Worm (Caenorhabditis elegans) whole organism, L4 larva: ENCODE results near the gene C31H1.5.

ENCODE experiments used
- F37D6.2 ChIP-seq: sonication (generic microtip); optimal IDR thresholded peaks from 2 replicates; lab custom pipeline; 2016; ENCODE audit warnings: mild to moderate bottlenecking, missing genetic modification characterization, missing compliant biosample characterization
- F49E8.2 ChIP-seq: sonication (generic microtip); optimal IDR thresholded peaks from 2 replicates; lab custom pipeline; 2016; ENCODE audit warnings: missing compliant biosample characterization, mild to moderate bottlenecking, missing genetic modification characterization, borderline replicate concordance
- R02D3.7 ChIP-seq: fragments of 150-350 bp; sonication (generic microtip); optimal IDR thresholded peaks from 3 replicates; lab custom pipeline; 2014; ENCODE audit warnings: missing biosample characterization, missing genetic modification characterization
- T20F7.1 ChIP-seq: fragments of 200-800 bp; sonication (Bioruptor generic); optimal IDR thresholded peaks from 2 replicates; lab custom pipeline; 2018; ENCODE audit warnings: mild to moderate bottlenecking, missing genetic modification characterization, missing compliant biosample characterization
- T26A8.4 ChIP-seq: fragments of 200-800 bp; sonication (Bioruptor generic); IDR thresholded peaks from 2 replicates; pipeline ENCODE4 v1.3.6; 2022; ENCODE audit warnings: missing genetic modification characterization, missing compliant biosample characterization
- Y5F2A.4 ChIP-seq: fragments of 200-800 bp; sonication (Bioruptor generic); optimal IDR thresholded peaks from 2 replicates; lab custom pipeline; 2018; ENCODE audit warnings: mild to moderate bottlenecking, missing genetic modification characterization, missing compliant biosample characterization
- aha-1 ChIP-seq: fragments of 150-350 bp; peaks from one replicate; lab custom pipeline; 2014; ENCODE audit warnings: missing biosample characterization, missing genetic modification characterization
- aly-2 ChIP-seq: sonication (generic microtip); optimal IDR thresholded peaks from 2 replicates; lab custom pipeline; 2018; ENCODE audit warnings: missing biosample characterization, missing genetic modification characterization
- arid-1 ChIP-seq: fragments of 200-800 bp; sonication (Bioruptor generic); conservative IDR thresholded peaks from 2 replicates; pipeline ENCODE4 v1.3.6; 2022; ENCODE audit warnings: missing genetic modification reagents, missing genetic modification characterization, missing compliant biosample characterization
- attf-4 ChIP-seq: sonication (generic microtip); optimal IDR thresholded peaks from 3 replicates; lab custom pipeline; 2017; ENCODE audit warnings: missing biosample characterization, missing genetic modification characterization
- ceh-20 ChIP-seq: fragments of 200-800 bp; sonication (Bioruptor generic); IDR thresholded peaks from 2 replicates; pipeline ENCODE4 v1.3.6; 2022; ENCODE audit warnings: missing genetic modification reagents, missing genetic modification characterization, missing compliant biosample characterization
- cey-2 ChIP-seq: sonication (generic microtip); optimal IDR thresholded peaks from 3 replicates; lab custom pipeline; 2017; ENCODE audit warnings: missing genetic modification characterization, mild to moderate bottlenecking, missing compliant biosample characterization, antibody characterized with exemption, borderline replicate concordance; ENCODE audit not compliant: insufficient read depth
- daf-12 ChIP-seq: fragments of 150-350 bp; optimal IDR thresholded peaks from 2 replicates; lab custom pipeline; 2014; ENCODE audit warnings: missing biosample characterization, missing genetic modification reagents, missing genetic modification characterization
- daf-16 ChIP-seq, 3 experiments: sonication (generic microtip); optimal IDR thresholded peaks; 2 replicates each; lab custom pipeline; 2016 to 2017; ENCODE audit warnings: missing genetic modification characterization in 3 of 3, missing genetic modification reagents in 3 of 3, mild to moderate bottlenecking in 2 of 3, missing compliant biosample characterization in 2 of 3, missing biosample characterization in 1 of 3, moderate library complexity in 1 of 3
- daf-8 ChIP-seq: fragments of 200-800 bp; sonication (Bioruptor generic); IDR thresholded peaks from 2 replicates; pipeline ENCODE4 v1.3.6; 2022; ENCODE audit warnings: missing genetic modification characterization, missing compliant biosample characterization
- dmd-6 ChIP-seq: fragments of 200-800 bp; sonication (Bioruptor generic); IDR thresholded peaks from 2 replicates; pipeline ENCODE4 v1.3.6; 2022; ENCODE audit warnings: missing genetic modification reagents, missing genetic modification characterization, missing compliant biosample characterization
- dmd-8 ChIP-seq: fragments of 200-800 bp; sonication (Bioruptor generic); IDR thresholded peaks from 2 replicates; pipeline ENCODE4 v1.3.6; 2022; ENCODE audit warnings: missing genetic modification characterization, missing compliant biosample characterization
- dpl-1 ChIP-seq: fragments of 150-350 bp; optimal IDR thresholded peaks from 2 replicates; lab custom pipeline; 2014; ENCODE audit warnings: missing biosample characterization, missing genetic modification reagents, missing genetic modification characterization
- duxl-1 ChIP-seq: sonication (generic microtip); optimal IDR thresholded peaks from 2 replicates; lab custom pipeline; 2016; ENCODE audit warnings: mild to moderate bottlenecking, missing genetic modification characterization, moderate library complexity, missing compliant biosample characterization; ENCODE audit not compliant: poor library complexity
- dve-1 ChIP-seq: sonication (generic microtip); optimal IDR thresholded peaks from 2 replicates; lab custom pipeline; 2017; ENCODE audit warnings: antibody characterized with exemption, mild to moderate bottlenecking, missing genetic modification characterization, missing compliant biosample characterization; ENCODE audit not compliant: insufficient read depth
- fos-1 ChIP-seq: fragments of 150-350 bp; optimal IDR thresholded peaks from 2 replicates; lab custom pipeline; 2014; ENCODE audit warnings: missing biosample characterization, missing genetic modification characterization
- gei-8 ChIP-seq: fragments of 200-800 bp; sonication (Bioruptor generic); optimal IDR thresholded peaks from 2 replicates; lab custom pipeline; 2018; ENCODE audit warnings: mild to moderate bottlenecking, missing genetic modification characterization, missing compliant biosample characterization
- hlh-11 ChIP-seq: fragments of 200-800 bp; sonication (Bioruptor generic); optimal IDR thresholded peaks from 2 replicates; lab custom pipeline; 2018; ENCODE audit warnings: mild to moderate bottlenecking, missing genetic modification characterization, missing compliant biosample characterization
- hlh-30 ChIP-seq: sonication (generic microtip); optimal IDR thresholded peaks from 2 replicates; lab custom pipeline; 2017; ENCODE audit warnings: antibody characterized with exemption, mild to moderate bottlenecking, missing genetic modification characterization, missing compliant biosample characterization; ENCODE audit not compliant: insufficient read depth
- jun-1 ChIP-seq: fragments of 150-350 bp; optimal IDR thresholded peaks from 2 replicates; lab custom pipeline; 2014; ENCODE audit warnings: missing biosample characterization, missing genetic modification reagents, missing genetic modification characterization
- lin-13 ChIP-seq: fragments of 150-350 bp; optimal IDR thresholded peaks from 2 replicates; lab custom pipeline; 2014; ENCODE audit warnings: missing biosample characterization, missing genetic modification reagents, missing genetic modification characterization
- lin-29 ChIP-seq: fragments of 200-800 bp; sonication (Bioruptor generic); IDR thresholded peaks from 2 replicates; pipeline ENCODE4 v1.3.6; 2022; ENCODE audit warnings: missing genetic modification reagents, missing genetic modification characterization, missing compliant biosample characterization
- lin-39 ChIP-seq: fragments of 150-350 bp; optimal IDR thresholded peaks from 2 replicates; lab custom pipeline; 2014; ENCODE audit warnings: missing biosample characterization, missing genetic modification reagents, missing genetic modification characterization
- lsy-2 ChIP-seq, 2 experiments: fragments of 150-350 bp in 1 of 2; sonication (generic microtip) in 1 of 2; optimal IDR thresholded peaks; 2 replicates each; lab custom pipeline; 2014 to 2017; ENCODE audit warnings: missing biosample characterization in 2 of 2, missing genetic modification characterization in 2 of 2
- madf-9 ChIP-seq: fragments of 200-800 bp; sonication (Bioruptor generic); conservative IDR thresholded peaks from 2 replicates; pipeline ENCODE4 v1.3.6; 2022; ENCODE audit warnings: missing genetic modification reagents, missing genetic modification characterization, missing compliant biosample characterization
- mdl-1 ChIP-seq, 2 experiments: fragments of 150-350 bp in 1 of 2; sonication (generic microtip) in 1 of 2; optimal IDR thresholded peaks; 2 replicates each; lab custom pipeline; 2014 to 2017; ENCODE audit warnings: missing biosample characterization in 2 of 2, missing genetic modification characterization in 2 of 2
- mep-1 ChIP-seq: fragments of 150-350 bp; sonication (generic microtip); optimal IDR thresholded peaks from 3 replicates; lab custom pipeline; 2014; ENCODE audit warnings: missing biosample characterization, missing genetic modification characterization
- mxl-3 ChIP-seq: fragments of 200-800 bp; sonication (Bioruptor generic); optimal IDR thresholded peaks from 2 replicates; lab custom pipeline; 2018; ENCODE audit warnings: mild to moderate bottlenecking, missing genetic modification characterization, missing compliant biosample characterization
- nhr-102 ChIP-seq: sonication (generic microtip); optimal IDR thresholded peaks from 2 replicates; lab custom pipeline; 2016; ENCODE audit warnings: mild to moderate bottlenecking, missing genetic modification characterization, moderate library complexity, missing compliant biosample characterization
- nhr-25 ChIP-seq: sonication (generic microtip); optimal IDR thresholded peaks from 2 replicates; lab custom pipeline; 2017; ENCODE audit warnings: missing genetic modification characterization, mild to moderate bottlenecking, missing compliant biosample characterization, antibody characterized with exemption, moderate library complexity, borderline replicate concordance; ENCODE audit not compliant: insufficient read depth
- nhr-28 ChIP-seq: fragments of 150-350 bp; optimal IDR thresholded peaks from 2 replicates; lab custom pipeline; 2014; ENCODE audit warnings: missing biosample characterization, missing genetic modification characterization
- nhr-48 ChIP-seq: sonication (generic microtip); optimal IDR thresholded peaks from 2 replicates; lab custom pipeline; 2016; ENCODE audit warnings: mild to moderate bottlenecking, missing genetic modification characterization, missing compliant biosample characterization
- nhr-6 ChIP-seq: fragments of 150-350 bp; optimal IDR thresholded peaks from 2 replicates; lab custom pipeline; 2014; ENCODE audit warnings: missing biosample characterization, missing genetic modification characterization
- php-3 ChIP-seq: fragments of 200-800 bp; sonication (Bioruptor generic); IDR thresholded peaks from 2 replicates; pipeline ENCODE4 v1.3.6; 2022; ENCODE audit warnings: missing genetic modification reagents, missing genetic modification characterization, missing compliant biosample characterization
- rbr-2 ChIP-seq: sonication (generic microtip); optimal IDR thresholded peaks from 2 replicates; lab custom pipeline; 2016; ENCODE audit warnings: missing genotype, missing genetic modification characterization, missing compliant biosample characterization
- sdz-12 ChIP-seq: fragments of 200-800 bp; sonication (Bioruptor generic); optimal IDR thresholded peaks from 2 replicates; lab custom pipeline; 2018; ENCODE audit warnings: mild to moderate bottlenecking, missing genetic modification characterization, missing compliant biosample characterization
- spr-1 ChIP-seq: sonication (generic microtip); optimal IDR thresholded peaks from 2 replicates; lab custom pipeline; 2016; ENCODE audit warnings: mild to moderate bottlenecking, missing genetic modification characterization, missing compliant biosample characterization
- tra-1 ChIP-seq: fragments of 200-800 bp; sonication (Bioruptor generic); IDR thresholded peaks from 2 replicates; pipeline ENCODE4 v1.3.6; 2022; ENCODE audit warnings: missing genetic modification reagents, missing genetic modification characterization, missing compliant biosample characterization
- unc-62 ChIP-seq, 3 experiments: fragments of 150-350 bp in 1 of 3; sonication (generic microtip); optimal IDR thresholded peaks in 2 of 3; peaks in 1 of 3; 1 replicate in 1 of 3; 2 replicates in 2 of 3; lab custom pipeline; 2014 to 2017; ENCODE audit warnings: missing biosample characterization in 3 of 3, missing genetic modification characterization in 3 of 3, missing genetic modification reagents in 3 of 3, missing genotype in 1 of 3
- vab-7 ChIP-seq: fragments of 200-800 bp; sonication (Bioruptor generic); IDR thresholded peaks from 2 replicates; pipeline ENCODE4 v1.3.6; 2022; ENCODE audit warnings: missing genetic modification reagents, missing genetic modification characterization, missing compliant biosample characterization
- zfp-3 ChIP-seq: fragments of 200-800 bp; sonication (Bioruptor generic); conservative IDR thresholded peaks from 2 replicates; pipeline ENCODE4 v1.3.6; 2022; ENCODE audit warnings: missing genetic modification reagents, missing genetic modification characterization, missing compliant biosample characterization
- ztf-7 ChIP-seq: fragments of 150-350 bp; optimal IDR thresholded peaks from 2 replicates; lab custom pipeline; 2014; ENCODE audit warnings: missing biosample characterization, missing genetic modification characterization

Gene C31H1.5

ce11 chrIV:5764392-5764791 is 32.2 kb downstream of the C31H1.5 start:
- TF ChIP-seq nhr-28 (tag; lab: Kevin White, UChicago) (peak; percentile 92), vab-7 (GFP tag; lab: Robert Waterston, UW) (no peak), dmd-8 (GFP tag; lab: Robert Waterston, UW) (no peak), spr-1 (no peak), nhr-102 (peak; percentile 22), R02D3.7 (no peak), F37D6.2 (no peak), madf-9 (no peak), ztf-7 (tag; lab: Kevin White, UChicago) (no peak), fos-1 (tag; lab: Kevin White, UChicago) (no peak), dmd-6 (peak; percentile 79), T20F7.1 (GFP tag; lab: Kevin White, UChicago) (no peak), mep-1 (peak; percentile 27), mxl-3 (GFP tag; lab: Kevin White, UChicago) (peak; percentile 73), ceh-20 (0 out of 2 replicates have a peak, but pooled peaks have one; percentile 21), daf-8 (no peak), dpl-1 (peak; percentile 21), php-3 (GFP tag; lab: Robert Waterston, UW) (no peak), nhr-48 (tag; lab: Kevin White, UChicago) (peak; percentile 44), T26A8.4 (GFP tag; lab: Robert Waterston, UW) (no peak), gei-8 (GFP tag; lab: Kevin White, UChicago) (peak; percentile 37), F49E8.2 (no peak), arid-1 (GFP tag; lab: Robert Waterston, UW) (no peak), aly-2 (no peak), Y5F2A.4 (no peak), nhr-25 (tag; lab: Kevin White, UChicago) (no peak), lin-29 (GFP tag; lab: Robert Waterston, UW) (no peak), dve-1 (tag; lab: Kevin White, UChicago) (peak; percentile 59), hlh-30 (tag; lab: Kevin White, UChicago) (peak; percentile 65), unc-62 (GFP tag; optimal IDR thresholded peaks at IDR 0.05 in 1 of 2; lab: Kevin White, UChicago) (peak in 1 of 2 experiments; percentile 95), unc-62 (tag; optimal IDR thresholded peaks at IDR 0.05; lab: Kevin White, UChicago) (no peak), jun-1 (tag; lab: Kevin White, UChicago) (no peak), nhr-6 (no peak), aha-1 (tag; lab: Kevin White, UChicago) (no peak), daf-12 (no peak), mdl-1 (tag; optimal IDR thresholded peaks at IDR 0.05; lab: Kevin White, UChicago) (peak in 1 of 2 experiments; percentile 81), lin-39 (tag; lab: Kevin White, UChicago) (no peak), attf-4 (tag; lab: Kevin White, UChicago) (no peak), lin-13 (GFP tag; lab: Kevin White, UChicago) (no peak), zfp-3 (no peak), cey-2 (tag; lab: Kevin White, UChicago) (peak; percentile 14), rbr-2 (tag; lab: Kevin White, UChicago) (no peak), lsy-2 (tag; optimal IDR thresholded peaks at IDR 0.05; lab: Kevin White, UChicago) (peak; percentile 14 to 66), sdz-12 (GFP tag; lab: Kevin White, UChicago) (no peak), hlh-11 (tag; lab: Kevin White, UChicago) (peak; percentile 75), duxl-1 (no peak), daf-16 (GFP tag; optimal IDR thresholded peaks at IDR 0.05; lab: Kevin White, UChicago) (no peak), daf-16 (tag; optimal IDR thresholded peaks at IDR 0.05; lab: Kevin White, UChicago) (peak; percentile 68), tra-1 (no peak)
